Worm (Caenorhabditis elegans) whole organism, L4/young adult: ENCODE data around the gene srt-52.

Experiments used
- W03F9.2 ChIP-seq: fragments of 150-350 bp; optimal IDR thresholded peaks from 2 replicates; lab custom pipeline; 2014; ENCODE audit warnings: missing biosample characterization, missing genetic modification characterization
- dao-5 ChIP-seq: sonication (generic microtip); optimal IDR thresholded peaks from 2 replicates; lab custom pipeline; 2016; ENCODE audit warnings: missing genotype, missing genetic modification characterization, moderate library complexity, missing compliant biosample characterization
- him-1 ChIP-seq: sonication (generic microtip); optimal IDR thresholded peaks from 2 replicates; lab custom pipeline; 2016; ENCODE audit warnings: missing genotype, missing genetic modification reagents, missing genetic modification characterization, missing compliant biosample characterization

- TF ChIP-seq him-1 (tag; lab: Kevin White, UChicago) (no peak), W03F9.2 (tag; lab: Kevin White, UChicago) (no peak), dao-5 (tag; lab: Kevin White, UChicago) (no peak)
Measured at ce11 chrV:1335-1734, 54.5 kb downstream of the srt-52 start, which contains the start of gene idpp-2.
